Worm (Caenorhabditis elegans): ENCODE results near the gene Y41D4A.3.
A peak's percentile ranks its signal among the peaks of the same experiment; 100 is the strongest.

The Y41D4A.3 gene

ce11 chrIV:1713618-1714017, 40.0 kb upstream of the Y41D4A.3 start:
- no peak for TF ChIP-seq scrt-1 (GFP tag; IDR thresholded peaks at IDR 0.05)
- no peak for TF ChIP-seq ceh-13 (GFP tag; optimal IDR thresholded peaks at IDR 0.05)
- no peak for TF ChIP-seq F13C5.2 (tag; optimal IDR thresholded peaks at IDR 0.05)
- TF ChIP-seq flt-1 (GFP tag; IDR thresholded peaks at IDR 0.05), result no peak
- no peak for TF ChIP-seq ceh-36 (tag; optimal IDR thresholded peaks at IDR 0.05)
- TF ChIP-seq tbx-37 (GFP tag; conservative IDR thresholded peaks at IDR 0.05), result no peak
- TF ChIP-seq hnd-1 (tag; optimal IDR thresholded peaks at IDR 0.05), result no peak
- no peak for TF ChIP-seq B0310.2 (tag; optimal IDR thresholded peaks at IDR 0.05)
- TF ChIP-seq tbx-11 (GFP tag; IDR thresholded peaks at IDR 0.05), result no peak
- no peak for TF ChIP-seq hmbx-1 (tag; optimal IDR thresholded peaks at IDR 0.05)
- TF ChIP-seq hmg-4 (GFP tag; optimal IDR thresholded peaks at IDR 0.05), result no peak
- TF ChIP-seq tra-4 (tag; optimal IDR thresholded peaks at IDR 0.05), result no peak
- no peak for TF ChIP-seq pes-1 (GFP tag; IDR thresholded peaks at IDR 0.05)
- no peak for TF ChIP-seq ama-1 (optimal IDR thresholded peaks at IDR 0.05)
- no peak for TF ChIP-seq sea-1 (GFP tag; conservative IDR thresholded peaks at IDR 0.05)
- TF ChIP-seq ets-7 (tag; optimal IDR thresholded peaks at IDR 0.05), result no peak
- TF ChIP-seq aly-1 (tag; optimal IDR thresholded peaks at IDR 0.05), result no peak

ce11 chrIV:1715705-1716104, 37.9 kb upstream of the Y41D4A.3 start:
- TF ChIP-seq tbx-37 (GFP tag; conservative IDR thresholded peaks at IDR 0.05) (no peak), flt-1 (GFP tag; IDR thresholded peaks at IDR 0.05) (no peak), ets-7 (tag; optimal IDR thresholded peaks at IDR 0.05) (no peak), hmg-4 (GFP tag; optimal IDR thresholded peaks at IDR 0.05) (no peak), sea-1 (GFP tag; conservative IDR thresholded peaks at IDR 0.05) (no peak), B0310.2 (tag; optimal IDR thresholded peaks at IDR 0.05) (no peak), ceh-13 (GFP tag; optimal IDR thresholded peaks at IDR 0.05) (no peak), ceh-36 (tag; optimal IDR thresholded peaks at IDR 0.05) (no peak), tbx-11 (GFP tag; IDR thresholded peaks at IDR 0.05) (no peak), scrt-1 (GFP tag; IDR thresholded peaks at IDR 0.05) (no peak), hmbx-1 (tag; optimal IDR thresholded peaks at IDR 0.05) (no peak), ama-1 (optimal IDR thresholded peaks at IDR 0.05) (no peak), aly-1 (tag; optimal IDR thresholded peaks at IDR 0.05) (no peak), F13C5.2 (tag; optimal IDR thresholded peaks at IDR 0.05) (no peak), hnd-1 (tag; optimal IDR thresholded peaks at IDR 0.05) (no peak), pes-1 (GFP tag; IDR thresholded peaks at IDR 0.05) (no peak), tra-4 (tag; optimal IDR thresholded peaks at IDR 0.05) (no peak)

- no peak for TF ChIP-seq ama-1 (optimal IDR thresholded peaks at IDR 0.05)
- TF ChIP-seq pes-1 (GFP tag; IDR thresholded peaks at IDR 0.05), result no peak
- TF ChIP-seq scrt-1 (GFP tag; IDR thresholded peaks at IDR 0.05), result no peak
- no peak for TF ChIP-seq B0310.2 (tag; optimal IDR thresholded peaks at IDR 0.05)
- TF ChIP-seq flt-1 (GFP tag; IDR thresholded peaks at IDR 0.05), result no peak
- no peak for TF ChIP-seq tra-4 (tag; optimal IDR thresholded peaks at IDR 0.05)
- no peak for TF ChIP-seq hnd-1 (tag; optimal IDR thresholded peaks at IDR 0.05)
Measured at ce11 chrIV:1720474-1720873, 33.1 kb upstream of the Y41D4A.3 start, which contains the start of gene epic-2. Gene epic-2, plus strand, starts transcription at chrIV:1720790.

ce11 chrIV:1721610-1722009, 32.0 kb upstream of the Y41D4A.3 start:
- TF ChIP-seq flt-1 (GFP tag; IDR thresholded peaks at IDR 0.05) (peak; percentile 43; the same call in 1 of the 2 replicates), ets-7 (tag; optimal IDR thresholded peaks at IDR 0.05) (no peak)

- peak; percentile 48; the same call in 1 of the 2 replicates for TF ChIP-seq pes-1 (GFP tag; IDR thresholded peaks at IDR 0.05)
Measured at ce11 chrIV:1722463-1722862, 31.1 kb upstream of the Y41D4A.3 start.

ce11 chrIV:1722953-1723352, 30.6 kb upstream of the Y41D4A.3 start:
- TF ChIP-seq pes-1 (GFP tag; IDR thresholded peaks at IDR 0.05), result no peak
- TF ChIP-seq ceh-36 (tag; optimal IDR thresholded peaks at IDR 0.05), result no peak
- no peak for TF ChIP-seq aly-1 (tag; optimal IDR thresholded peaks at IDR 0.05)
- TF ChIP-seq ama-1 (optimal IDR thresholded peaks at IDR 0.05), result no peak
- TF ChIP-seq hmg-4 (GFP tag; optimal IDR thresholded peaks at IDR 0.05), result no peak
- no peak for TF ChIP-seq flt-1 (GFP tag; IDR thresholded peaks at IDR 0.05)
- no peak for TF ChIP-seq tra-4 (tag; optimal IDR thresholded peaks at IDR 0.05)
- no peak for TF ChIP-seq tbx-37 (GFP tag; conservative IDR thresholded peaks at IDR 0.05)
- TF ChIP-seq ceh-13 (GFP tag; optimal IDR thresholded peaks at IDR 0.05), result no peak
- TF ChIP-seq hmbx-1 (tag; optimal IDR thresholded peaks at IDR 0.05), result no peak
- TF ChIP-seq F13C5.2 (tag; optimal IDR thresholded peaks at IDR 0.05), result no peak
- TF ChIP-seq tbx-11 (GFP tag; IDR thresholded peaks at IDR 0.05), result no peak
- TF ChIP-seq hnd-1 (tag; optimal IDR thresholded peaks at IDR 0.05), result no peak
- no peak for TF ChIP-seq scrt-1 (GFP tag; IDR thresholded peaks at IDR 0.05)
- TF ChIP-seq B0310.2 (tag; optimal IDR thresholded peaks at IDR 0.05), result no peak
- no peak for TF ChIP-seq ets-7 (tag; optimal IDR thresholded peaks at IDR 0.05)
- no peak for TF ChIP-seq sea-1 (GFP tag; conservative IDR thresholded peaks at IDR 0.05)

ce11 chrIV:1724283-1724682, 29.3 kb upstream of the Y41D4A.3 start, which contains the start of gene epic-3:
Gene epic-3, minus strand, starts transcription at chrIV:1724383.
- no peak for TF ChIP-seq pes-1 (GFP tag; IDR thresholded peaks at IDR 0.05)

DNA sequence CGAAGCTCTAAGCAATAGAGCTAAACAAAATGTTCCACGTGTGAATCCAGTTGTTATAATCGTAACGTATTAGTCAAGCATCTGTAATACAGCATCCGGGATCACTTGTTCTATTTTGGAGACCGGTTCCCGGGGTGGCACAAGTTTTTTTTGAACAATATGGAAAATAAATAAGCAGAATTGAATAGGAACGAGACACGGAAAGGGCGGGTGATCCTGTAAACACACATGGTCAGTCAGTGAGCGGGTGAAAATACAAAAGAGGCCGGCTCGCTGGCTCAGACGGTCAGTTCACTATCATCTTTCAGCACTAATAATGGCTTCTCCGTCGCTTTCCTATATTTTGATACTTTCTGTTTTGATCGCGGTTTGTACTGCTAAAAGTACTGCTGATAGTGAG, 27.7 kb upstream of the Y41D4A.3 start, which contains the start of gene K08D12.8:
Gene K08D12.8 (plus strand): TSS at position 301 of the 400 bp plus-strand sequence.
- TF ChIP-seq scrt-1 (GFP tag; IDR thresholded peaks at IDR 0.05), result no peak
- no peak for TF ChIP-seq aly-1 (tag; optimal IDR thresholded peaks at IDR 0.05)
- TF ChIP-seq hmg-4 (GFP tag; optimal IDR thresholded peaks at IDR 0.05), result no peak
- TF ChIP-seq tbx-11 (GFP tag; IDR thresholded peaks at IDR 0.05), result no peak
- TF ChIP-seq B0310.2 (tag; optimal IDR thresholded peaks at IDR 0.05), result no peak
- TF ChIP-seq sea-1 (GFP tag; conservative IDR thresholded peaks at IDR 0.05), result no peak
- no peak for TF ChIP-seq ets-7 (tag; optimal IDR thresholded peaks at IDR 0.05)
- no peak for TF ChIP-seq hmbx-1 (tag; optimal IDR thresholded peaks at IDR 0.05)
- no peak for TF ChIP-seq pes-1 (GFP tag; IDR thresholded peaks at IDR 0.05)
- TF ChIP-seq hnd-1 (tag; optimal IDR thresholded peaks at IDR 0.05), result no peak
- no peak for TF ChIP-seq tra-4 (tag; optimal IDR thresholded peaks at IDR 0.05)
- TF ChIP-seq ama-1 (optimal IDR thresholded peaks at IDR 0.05), result no peak
- TF ChIP-seq ceh-13 (GFP tag; optimal IDR thresholded peaks at IDR 0.05), result no peak
- TF ChIP-seq flt-1 (GFP tag; IDR thresholded peaks at IDR 0.05), result no peak
